Fruit fly (Drosophila melanogaster): Measurements from ENCODE around the gene Pak3.

Gene Pak3

DNA sequence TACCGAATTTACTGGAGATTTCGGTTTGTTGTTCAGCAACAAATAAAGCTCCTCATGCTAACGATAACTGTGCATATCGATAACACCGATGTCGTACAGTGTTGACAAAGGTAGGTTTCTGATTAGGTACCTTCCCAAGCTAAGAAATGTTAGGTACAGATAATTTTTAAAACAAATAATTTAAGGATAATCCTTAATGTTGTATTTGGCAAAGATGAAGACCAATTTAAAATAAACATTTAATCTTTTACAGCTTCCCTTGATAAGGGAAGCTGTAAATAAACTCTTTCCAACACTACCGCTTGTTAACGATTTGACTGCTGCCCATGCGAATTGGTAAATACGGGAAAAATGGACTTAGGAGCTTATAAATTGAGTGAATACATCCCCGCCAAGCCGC is 10.7 kb downstream of the Pak3 start, which contains the start of the genes Ttc1 and CG14882 (continued):
- TF ChIP-seq CG10209 (GFP tag; optimal IDR thresholded peaks at IDR 0.05) (peak; percentile 84), CG31365 (tag; optimal IDR thresholded peaks at IDR 0.05) (no peak), CG4707 (GFP tag; optimal IDR thresholded peaks at IDR 0.05) (peak; percentile 54), CG1832 (GFP tag; optimal IDR thresholded peaks at IDR 0.05) (no peak), CG7786 (GFP tag; optimal IDR thresholded peaks at IDR 0.05) (peak; percentile 85), CG1792 (GFP tag; optimal IDR thresholded peaks at IDR 0.05) (peak; percentile 45), unc-4 (GFP tag; IDR thresholded peaks at IDR 0.05; ENCODE audit: partially characterized antibody) (peak; percentile 50; the same call in 1 of the 2 replicates), CG6689 (GFP tag; IDR thresholded peaks at IDR 0.05) (peak; percentile 93), CG10654 (GFP tag; optimal IDR thresholded peaks at IDR 0.05) (peak; percentile 78), CG4617 (GFP tag; optimal IDR thresholded peaks at IDR 0.05; ENCODE audit: borderline replicate concordance) (peak; percentile 69), chn (GFP tag; optimal IDR thresholded peaks at IDR 0.05) (peak; percentile 88), yki (optimal IDR thresholded peaks at IDR 0.05) (no peak), Drgx (GFP tag; IDR thresholded peaks at IDR 0.05) (peak; percentile 85), CG1233 (GFP tag; optimal IDR thresholded peaks at IDR 0.05) (peak; percentile 53), Nf-YB (GFP tag; optimal IDR thresholded peaks at IDR 0.05) (peak; percentile 59), CG3065 (GFP tag; optimal IDR thresholded peaks at IDR 0.05) (peak; percentile 57), CG11456 (GFP tag; IDR thresholded peaks at IDR 0.05) (peak; percentile 84), Antp (GFP tag; optimal IDR thresholded peaks at IDR 0.05) (peak; percentile 79), CG9932 (GFP tag; IDR thresholded peaks at IDR 0.05) (peak; percentile 94), B-H1 (GFP tag; IDR thresholded peaks at IDR 0.05) (peak; percentile 73), fu2 (GFP tag; optimal IDR thresholded peaks at IDR 0.05) (peak; percentile 84), CG1647 (GFP tag; optimal IDR thresholded peaks at IDR 0.05) (peak; percentile 83), CG13296 (GFP tag; optimal IDR thresholded peaks at IDR 0.05) (peak; percentile 83), unpg (GFP tag; optimal IDR thresholded peaks at IDR 0.05) (peak; percentile 86), CG8290 (GFP tag; optimal IDR thresholded peaks at IDR 0.05) (peak; percentile 82), CG8290 (tag; optimal IDR thresholded peaks at IDR 0.05) (peak in 1 of 2 experiments; percentile 78), prd (optimal IDR thresholded peaks at IDR 0.05) (no peak), prd (GFP tag; IDR thresholded peaks at IDR 0.05) (peak; percentile 84), Oli (tag; optimal IDR thresholded peaks at IDR 0.05) (peak; percentile 76), sna (GFP tag; IDR thresholded peaks at IDR 0.05; ENCODE audit: partially characterized antibody) (peak; percentile 57), CG11085 (GFP tag; IDR thresholded peaks at IDR 0.05) (peak; percentile 88), Ssrp (tag; optimal IDR thresholded peaks at IDR 0.05) (peak; percentile 75), Sox100B (GFP tag; optimal IDR thresholded peaks at IDR 0.05) (no peak), az2 (GFP tag; optimal IDR thresholded peaks at IDR 0.05) (peak; percentile 90), CG9727 (GFP tag; optimal IDR thresholded peaks at IDR 0.05) (peak; percentile 75), hth (optimal IDR thresholded peaks at IDR 0.05) (no peak), tup (GFP tag; optimal IDR thresholded peaks at IDR 0.05) (peak; percentile 82), toy (GFP tag; IDR thresholded peaks at IDR 0.05) (0 out of 2 replicates have a peak, but pooled peaks have one; percentile 34), fd3F (GFP tag; optimal IDR thresholded peaks at IDR 0.05) (peak; percentile 73), wor (GFP tag; IDR thresholded peaks at IDR 0.05) (peak; percentile 84), ERR (GFP tag; optimal IDR thresholded peaks at IDR 0.05) (peak; percentile 79), CG6813 (GFP tag; optimal IDR thresholded peaks at IDR 0.05) (peak; percentile 70), CG11696 (GFP tag; IDR thresholded peaks at IDR 0.05) (peak; percentile 48), jing (GFP tag; optimal IDR thresholded peaks at IDR 0.05) (peak; percentile 25), dimm (GFP tag; IDR thresholded peaks at IDR 0.05) (peak; percentile 85), bowl (GFP tag; IDR thresholded peaks at IDR 0.05) (peak; percentile 84), Ets65A (GFP tag) (peak; percentile 94), B-H2 (GFP tag; optimal IDR thresholded peaks at IDR 0.05) (peak; percentile 62), sim (GFP tag; IDR thresholded peaks at IDR 0.05) (peak; percentile 47; the same call in 1 of the 2 replicates), CG7745 (tag; optimal IDR thresholded peaks at IDR 0.05) (no peak), Hsf (GFP tag; optimal IDR thresholded peaks at IDR 0.05) (peak; percentile 90), cg (GFP tag; optimal IDR thresholded peaks at IDR 0.05) (no peak)
